Worm (Caenorhabditis elegans) whole organism, late embryonic: ENCODE data around the gene F11C7.2.

Experiments
- C38D4.7 ChIP-seq: fragments of 200-800 bp; sonication (Bioruptor generic); optimal IDR thresholded peaks from 2 replicates; lab custom pipeline; 2018; ENCODE audit warnings: mild to moderate bottlenecking, missing genetic modification characterization, moderate library complexity, missing compliant biosample characterization
- K02D7.2 ChIP-seq: sonication (generic microtip); optimal IDR thresholded peaks from 2 replicates; lab custom pipeline; 2017; ENCODE audit warnings: mild to moderate bottlenecking, missing genetic modification characterization, missing compliant biosample characterization
- ama-1 ChIP-seq: fragments of 150-350 bp; optimal IDR thresholded peaks from 2 replicates; lab custom pipeline; 2014
- ceh-19 ChIP-seq: fragments of 200-800 bp; sonication (Bioruptor generic); optimal IDR thresholded peaks from 2 replicates; lab custom pipeline; 2018; ENCODE audit warnings: mild to moderate bottlenecking, missing genetic modification characterization, missing compliant biosample characterization
- ceh-6 ChIP-seq: fragments of 200-800 bp; sonication (Bioruptor generic); optimal IDR thresholded peaks from 2 replicates; lab custom pipeline; 2018; ENCODE audit warnings: mild to moderate bottlenecking, missing genetic modification characterization, missing compliant biosample characterization
- ets-4 ChIP-seq: sonication (generic microtip); optimal IDR thresholded peaks from 2 replicates; lab custom pipeline; 2016; ENCODE audit warnings: missing genetic modification characterization, missing compliant biosample characterization
- hlh-6 ChIP-seq: sonication (generic microtip); optimal IDR thresholded peaks from 2 replicates; lab custom pipeline; 2016; ENCODE audit warnings: missing genotype, missing genetic modification characterization, missing compliant biosample characterization
- pax-1 ChIP-seq: fragments of 150-350 bp; optimal IDR thresholded peaks from 2 replicates; lab custom pipeline; 2014; ENCODE audit warnings: missing biosample characterization, missing genetic modification characterization
- pha-4 ChIP-seq: fragments of 150-350 bp; optimal IDR thresholded peaks from 2 replicates; lab custom pipeline; 2018; ENCODE audit warnings: missing biosample characterization, missing genetic modification reagents, missing genetic modification characterization
- rnt-1 ChIP-seq: sonication (generic microtip); optimal IDR thresholded peaks from 2 replicates; lab custom pipeline; 2016; ENCODE audit warnings: missing genetic modification characterization, missing compliant biosample characterization
- sdc-2 ChIP-seq: sonication (generic microtip); optimal IDR thresholded peaks from 2 replicates; lab custom pipeline; 2016; ENCODE audit warnings: missing genotype, missing genetic modification characterization, missing compliant biosample characterization
- tbx-2 ChIP-seq: sonication (generic microtip); optimal IDR thresholded peaks from 2 replicates; lab custom pipeline; 2016; ENCODE audit warnings: missing genetic modification characterization, missing compliant biosample characterization
- zip-5 ChIP-seq: sonication (generic microtip); optimal IDR thresholded peaks from 2 replicates; lab custom pipeline; 2016; ENCODE audit warnings: missing genetic modification characterization, missing compliant biosample characterization

DNA sequence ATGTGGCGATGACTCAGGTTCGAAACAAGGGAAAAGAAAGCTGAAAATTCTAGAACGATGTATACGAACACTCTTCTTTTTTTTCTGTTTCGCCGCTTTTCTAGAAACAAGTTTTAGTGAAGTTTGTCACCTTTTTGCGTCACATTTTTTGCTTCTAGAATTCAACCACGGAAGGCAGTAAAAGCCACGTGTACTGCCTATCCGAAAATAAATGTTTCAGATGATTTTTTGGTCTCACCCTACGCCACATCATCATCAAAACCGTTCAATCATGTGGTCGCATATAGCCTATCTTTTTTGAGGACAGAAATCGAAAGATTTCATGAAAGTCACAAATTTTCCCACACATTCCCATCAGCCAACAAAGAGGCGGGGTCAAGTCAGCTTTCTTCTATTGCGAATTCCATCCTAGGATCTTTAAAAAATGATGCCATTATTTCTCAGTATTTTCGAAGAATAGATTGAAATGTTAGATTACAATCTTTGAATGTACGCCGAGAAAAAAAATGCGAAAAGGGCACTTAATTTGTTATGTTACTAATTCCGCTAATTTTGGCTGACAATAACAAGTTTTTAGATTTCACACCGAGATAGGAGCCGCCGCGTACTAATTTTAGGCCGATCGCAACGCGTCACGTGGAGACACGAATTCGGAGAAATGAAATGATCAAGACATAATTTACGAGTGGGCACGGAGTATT, 27.4 kb downstream of the F11C7.2 start:
- no peak for TF ChIP-seq pha-4 (tag; lab: Kevin White, UChicago)
- no peak for TF ChIP-seq hlh-6 (tag; lab: Kevin White, UChicago)
- TF ChIP-seq sdc-2 (tag; lab: Kevin White, UChicago): no peak
- no peak for TF ChIP-seq ama-1 (lab: Kevin White, UChicago)
- no peak for TF ChIP-seq C38D4.7 (GFP tag; lab: Kevin White, UChicago)
- TF ChIP-seq tbx-2: no peak
- TF ChIP-seq ets-4 (tag; lab: Kevin White, UChicago): no peak
- no peak for TF ChIP-seq rnt-1 (tag; lab: Kevin White, UChicago)
- no peak for TF ChIP-seq ceh-19
- no peak for TF ChIP-seq pax-1
- no peak for TF ChIP-seq zip-5 (tag; lab: Kevin White, UChicago)
- no peak for TF ChIP-seq ceh-6 (GFP tag; lab: Kevin White, UChicago)
- no peak for TF ChIP-seq K02D7.2
